Fruit fly (Drosophila melanogaster): Measurements from ENCODE around the gene Cyp28d2.

dm6 chr2L:5232175-5232574 lies 25.1 kb downstream of the Cyp28d2 start:
- TF ChIP-seq Smox (GFP tag; optimal IDR thresholded peaks at IDR 0.05) (no peak), CG3032 (tag; optimal IDR thresholded peaks at IDR 0.05) (no peak), ss (GFP tag; optimal IDR thresholded peaks at IDR 0.05) (no peak), Eip93F (GFP tag; optimal IDR thresholded peaks at IDR 0.05) (no peak), Sox14 (GFP tag; optimal IDR thresholded peaks at IDR 0.05) (no peak)

Measured in whole organism, prepupa.